Fruit fly (Drosophila melanogaster) whole organism, embryonic: Measurements from ENCODE around the gene Plzf.

Experiments
- Abd-B ChIP-seq: fragments of 200-800 bp; sonication (Bioruptor generic); optimal IDR thresholded peaks from 2 replicates; lab custom pipeline; 2018; ENCODE audit warnings: missing biosample characterization, mild to moderate bottlenecking, missing genetic modification characterization, moderate library complexity
- B-H1 ChIP-seq: fragments of 200-800 bp; sonication (Bioruptor generic); IDR thresholded peaks from 3 replicates; pipeline ENCODE4 v1.3.6; 2022; ENCODE audit warnings: missing biosample characterization, missing genetic modification characterization
- C15 ChIP-seq: fragments of 200-800 bp; sonication (Bioruptor generic); IDR thresholded peaks from 3 replicates; pipeline ENCODE4 v1.3.6; 2022; ENCODE audit warnings: missing biosample characterization, missing genetic modification characterization
- CG10565 ChIP-seq: fragments of 200-800 bp; sonication (Bioruptor generic); optimal IDR thresholded peaks from 3 replicates; lab custom pipeline; 2016; ENCODE audit warnings: missing biosample characterization, mild to moderate bottlenecking, missing genetic modification characterization
- CG11085 ChIP-seq: fragments of 200-800 bp; sonication (Bioruptor generic); IDR thresholded peaks from 2 replicates; pipeline ENCODE4 v1.3.6; 2022; ENCODE audit warnings: missing biosample characterization, missing genetic modification characterization
- CG11247 ChIP-seq: fragments of 200-800 bp; sonication (Bioruptor generic); IDR thresholded peaks from 2 replicates; pipeline ENCODE4 v1.3.6; 2022; ENCODE audit warnings: missing biosample characterization, missing genetic modification characterization
- CG12219 ChIP-seq: fragments of 200-800 bp; sonication (Bioruptor generic); optimal IDR thresholded peaks from 3 replicates; lab custom pipeline; 2018; ENCODE audit warnings: missing biosample characterization, mild to moderate bottlenecking, missing genetic modification characterization
- CG15269 ChIP-seq: fragments of 200-800 bp; sonication (Bioruptor generic); optimal IDR thresholded peaks from 2 replicates; lab custom pipeline; 2018; ENCODE audit warnings: missing biosample characterization, mild to moderate bottlenecking, missing genetic modification characterization, moderate library complexity
- CG16863 ChIP-seq: fragments of 200-800 bp; sonication (Bioruptor generic); optimal IDR thresholded peaks from 3 replicates; lab custom pipeline; 2016; ENCODE audit warnings: missing biosample characterization, missing genetic modification characterization
- CG17359 ChIP-seq: fragments of 200-800 bp; sonication (Bioruptor generic); optimal IDR thresholded peaks from 3 replicates; lab custom pipeline; 2018; ENCODE audit warnings: missing biosample characterization, mild to moderate bottlenecking, missing genetic modification characterization, moderate library complexity
- CG17568 ChIP-seq: fragments of 200-800 bp; sonication (Bioruptor generic); optimal IDR thresholded peaks from 2 replicates; lab custom pipeline; 2018; ENCODE audit warnings: missing biosample characterization, mild to moderate bottlenecking, missing genetic modification characterization, moderate library complexity
- CG17802 ChIP-seq: fragments of 200-800 bp; sonication (Bioruptor generic); optimal IDR thresholded peaks from 2 replicates; lab custom pipeline; 2018; ENCODE audit warnings: missing biosample characterization, mild to moderate bottlenecking, missing genetic modification characterization, moderate library complexity
- CG2678 ChIP-seq: fragments of 200-800 bp; sonication (Bioruptor generic); optimal IDR thresholded peaks from 3 replicates; lab custom pipeline; 2019; ENCODE audit warnings: missing biosample characterization, mild to moderate bottlenecking, missing genetic modification characterization, moderate library complexity
- CG3065 ChIP-seq: fragments of 200-800 bp; sonication (Bioruptor generic); optimal IDR thresholded peaks from 2 replicates; lab custom pipeline; 2016; ENCODE audit warnings: missing biosample characterization, missing genetic modification characterization
- CG3726 ChIP-seq: fragments of 200-800 bp; sonication (Bioruptor generic); IDR thresholded peaks from 3 replicates; pipeline ENCODE4, ENCODE4 v1.3.6; 2022; ENCODE audit warnings: missing biosample characterization, missing genetic modification characterization
- CG4820 ChIP-seq: fragments of 200-800 bp; sonication (Bioruptor generic); optimal IDR thresholded peaks from 3 replicates; lab custom pipeline; 2016; ENCODE audit warnings: missing biosample characterization, missing genetic modification characterization
- CG7745 ChIP-seq: fragments of 200-800 bp; sonication (Bioruptor generic); optimal IDR thresholded peaks from 2 replicates; lab custom pipeline; 2018; ENCODE audit warnings: missing biosample characterization, mild to moderate bottlenecking, missing genetic modification characterization, moderate library complexity
- CG7786 ChIP-seq: fragments of 200-800 bp; sonication (Bioruptor generic); optimal IDR thresholded peaks from 2 replicates; lab custom pipeline; 2016; ENCODE audit warnings: missing biosample characterization, missing genetic modification characterization
- CG8765 ChIP-seq: fragments of 200-800 bp; sonication (Bioruptor generic); IDR thresholded peaks from 2 replicates; pipeline ENCODE4 v1.3.6; 2022; ENCODE audit warnings: missing biosample characterization, missing genetic modification characterization
- D19A ChIP-seq: fragments of 200-800 bp; optimal IDR thresholded peaks from 3 replicates; lab custom pipeline; 2019; ENCODE audit warnings: missing biosample characterization, mild to moderate bottlenecking, missing genetic modification characterization, moderate library complexity
- Hey ChIP-seq: fragments of 200-800 bp; sonication (Bioruptor generic); optimal IDR thresholded peaks from 3 replicates; lab custom pipeline; 2018; ENCODE audit warnings: missing biosample characterization, mild to moderate bottlenecking, missing genetic modification characterization
- Hmx ChIP-seq: fragments of 200-800 bp; sonication (Bioruptor generic); optimal IDR thresholded peaks from 2 replicates; lab custom pipeline; 2016; ENCODE audit warnings: missing biosample characterization, missing genetic modification characterization
- Hr78 ChIP-seq, 2 experiments: fragments of 200-800 bp in 1 of 2; fragments of >200 bp in 1 of 2; sonication (Bioruptor generic) in 1 of 2; optimal IDR thresholded peaks; 2 replicates each; lab custom pipeline; 2017 to 2019; ENCODE audit warnings: missing biosample characterization in 2 of 2, missing genetic modification characterization in 2 of 2, mild to moderate bottlenecking in 1 of 2, moderate library complexity in 1 of 2
- Pdp1 ChIP-seq, 2 experiments: fragments of 200-800 bp; sonication (Bioruptor generic); optimal IDR thresholded peaks; 3 replicates each; lab custom pipeline; 2016; ENCODE audit warnings: missing biosample characterization in 2 of 2, missing genetic modification characterization in 2 of 2, mild to moderate bottlenecking in 1 of 2, moderate library complexity in 1 of 2
- Spps ChIP-seq: fragments of 200-800 bp; sonication (Bioruptor generic); optimal IDR thresholded peaks from 2 replicates; lab custom pipeline; 2018; ENCODE audit warnings: missing biosample characterization, mild to moderate bottlenecking, missing genetic modification characterization
- TFAM ChIP-seq: fragments of 200-800 bp; sonication (Bioruptor generic); optimal IDR thresholded peaks from 2 replicates; lab custom pipeline; 2017; ENCODE audit warnings: missing biosample characterization, missing genetic modification characterization, inconsistent platforms
- Taf1 ChIP-seq: fragments of 200-800 bp; sonication (Bioruptor generic); IDR thresholded peaks from 2 replicates; pipeline ENCODE4 v1.3.6; 2022; ENCODE audit warnings: missing biosample characterization, missing genetic modification characterization
- az2 ChIP-seq: fragments of 200-800 bp; sonication (Bioruptor generic); optimal IDR thresholded peaks from 3 replicates; lab custom pipeline; 2016; ENCODE audit warnings: missing biosample characterization, missing genetic modification characterization
- bbx ChIP-seq: fragments of 200-800 bp; sonication (Bioruptor generic); IDR thresholded peaks from 2 replicates; pipeline ENCODE4 v1.3.6; 2022; ENCODE audit warnings: missing biosample characterization, missing genetic modification characterization; ENCODE audit not compliant: partially characterized antibody
- chm ChIP-seq: fragments of 200-800 bp; sonication (Bioruptor generic); IDR thresholded peaks from 2 replicates; pipeline ENCODE4 v1.3.6; 2022; ENCODE audit warnings: missing biosample characterization, missing genetic modification characterization
- gsb ChIP-seq: fragments of 200-800 bp; sonication (Bioruptor generic); IDR thresholded peaks from 2 replicates; pipeline ENCODE4 v1.3.6; 2022; ENCODE audit warnings: missing biosample characterization, missing genetic modification characterization
- h ChIP-seq: fragments of >200 bp; optimal IDR thresholded peaks from 2 replicates; lab custom pipeline; 2017
- hbn ChIP-seq: fragments of 200-800 bp; sonication (Bioruptor generic); IDR thresholded peaks from 2 replicates; pipeline ENCODE4 v1.3.6; 2022; ENCODE audit warnings: missing biosample characterization, missing genetic modification characterization; ENCODE audit not compliant: partially characterized antibody
- hkb ChIP-seq, 2 experiments: fragments of 200-800 bp in 1 of 2; fragments of >200 bp in 1 of 2; sonication (Bioruptor generic) in 1 of 2; IDR thresholded peaks in 1 of 2; optimal IDR thresholded peaks in 1 of 2; 2 replicates each; pipeline versions ENCODE4 v1.3.6 to Lab custom; 2017 to 2022; ENCODE audit warnings: missing biosample characterization in 1 of 2, missing genetic modification characterization in 1 of 2
- mirr ChIP-seq: fragments of 200-800 bp; sonication (Bioruptor generic); optimal IDR thresholded peaks from 3 replicates; lab custom pipeline; 2018; ENCODE audit warnings: missing biosample characterization, mild to moderate bottlenecking, missing genetic modification characterization
- prd ChIP-seq, 3 experiments: fragments of >200 bp in 2 of 3; fragments of 200-800 bp in 1 of 3; sonication (Bioruptor generic) in 1 of 3; optimal IDR thresholded peaks in 2 of 3; IDR thresholded peaks in 1 of 3; 2 replicates in 2 of 3; 3 replicates in 1 of 3; pipeline versions ENCODE4 v1.3.6 to Lab custom; 2017 to 2022; ENCODE audit warnings: missing biosample characterization in 1 of 3, missing genetic modification characterization in 1 of 3
- ro ChIP-seq: fragments of 200-800 bp; sonication (Bioruptor generic); IDR thresholded peaks from 2 replicates; pipeline ENCODE4 v1.3.6; 2022; ENCODE audit warnings: missing biosample characterization, missing genetic modification characterization
- sc ChIP-seq, 3 experiments: fragments of >200 bp in 2 of 3; fragments of 200-800 bp in 1 of 3; sonication (Bioruptor generic) in 1 of 3; optimal IDR thresholded peaks; 2 replicates in 2 of 3; 3 replicates in 1 of 3; lab custom pipeline; 2017; ENCODE audit warnings: mild to moderate bottlenecking in 1 of 3, missing biosample characterization in 1 of 3, missing genetic modification characterization in 1 of 3, missing genetic modification reagents in 1 of 3
- scrt ChIP-seq: fragments of 200-800 bp; sonication (Bioruptor generic); optimal IDR thresholded peaks from 2 replicates; lab custom pipeline; 2018; ENCODE audit warnings: missing biosample characterization, mild to moderate bottlenecking, missing genetic modification characterization, moderate library complexity
- sqz ChIP-seq: fragments of 200-800 bp; sonication (Bioruptor generic); optimal IDR thresholded peaks from 3 replicates; lab custom pipeline; 2018; ENCODE audit warnings: missing biosample characterization, mild to moderate bottlenecking, missing genetic modification characterization
- toy ChIP-seq: fragments of 200-800 bp; sonication (Bioruptor generic); IDR thresholded peaks from 2 replicates; pipeline ENCODE4 v1.3.6; 2022; ENCODE audit warnings: missing biosample characterization, missing genetic modification characterization
- trem ChIP-seq: fragments of 200-800 bp; optimal IDR thresholded peaks from 3 replicates; lab custom pipeline; 2019; ENCODE audit warnings: missing biosample characterization, mild to moderate bottlenecking, missing genetic modification characterization, moderate library complexity
- twi ChIP-seq: fragments of 200-800 bp; optimal IDR thresholded peaks from 2 replicates; lab custom pipeline; 2019; ENCODE audit warnings: missing biosample characterization, mild to moderate bottlenecking, missing genetic modification characterization, moderate library complexity
- usp ChIP-seq: fragments of >200 bp; optimal IDR thresholded peaks from 2 replicates; lab custom pipeline; 2017; ENCODE audit warnings: missing biosample characterization, missing genetic modification characterization
- wdn ChIP-seq: fragments of 200-800 bp; sonication (Bioruptor generic); IDR thresholded peaks from 2 replicates; pipeline ENCODE4 v1.3.6; 2022; ENCODE audit warnings: missing biosample characterization, missing genetic modification characterization
- z ChIP-seq: fragments of 200-800 bp; sonication (Bioruptor generic); IDR thresholded peaks from 3 replicates; pipeline ENCODE4 v1.3.6; 2022; ENCODE audit warnings: missing biosample characterization, missing genetic modification characterization
- zf30C ChIP-seq: fragments of 200-800 bp; sonication (Bioruptor generic); optimal IDR thresholded peaks from 3 replicates; lab custom pipeline; 2018; ENCODE audit warnings: missing biosample characterization, mild to moderate bottlenecking, missing genetic modification characterization

Plzf gene

DNA sequence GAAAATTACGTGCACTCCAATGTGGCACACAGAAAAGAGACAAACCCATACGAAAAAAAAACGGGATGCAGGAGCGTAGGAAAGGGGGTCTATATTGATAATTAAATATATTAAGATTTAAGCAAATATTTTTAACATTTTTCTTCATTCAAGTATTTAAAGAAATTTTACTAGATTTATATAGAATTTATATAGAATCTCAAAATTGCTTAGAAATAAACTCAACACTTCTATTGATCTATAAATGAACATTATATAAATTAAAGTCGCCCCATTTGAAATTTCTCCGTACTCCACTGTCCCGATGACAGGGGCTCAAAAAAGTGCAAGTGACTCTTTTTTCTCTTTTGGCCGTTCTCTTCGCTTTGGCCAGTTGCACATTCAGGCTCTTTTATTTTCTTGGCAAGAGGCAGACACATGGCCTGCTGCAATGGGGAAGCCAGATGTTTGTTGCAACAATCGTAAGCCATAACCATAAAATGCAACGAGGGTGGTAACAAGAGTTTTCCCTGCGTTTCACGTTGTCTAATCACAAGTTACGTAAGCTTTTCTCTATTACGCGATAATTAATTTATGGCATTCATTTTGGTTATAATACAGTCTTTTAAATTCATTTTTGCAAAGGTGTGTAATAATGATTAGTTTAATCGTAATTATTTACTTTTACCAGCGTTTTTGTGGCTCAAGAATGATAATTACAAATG is 17.1 kb upstream of the Plzf start (continued):
- TF ChIP-seq C15 (GFP tag; lab: Robert Waterston, UW) (no peak), prd (optimal IDR thresholded peaks at IDR 0.05; lab: Kevin White, UChicago) (no peak), prd (GFP tag; IDR thresholded peaks at IDR 0.05; lab: Robert Waterston, UW) (peak; percentile 76; the same call in 2 of the 3 replicates)
- TF ChIP-seq, all 482 proteins: peak for 83

DNA sequence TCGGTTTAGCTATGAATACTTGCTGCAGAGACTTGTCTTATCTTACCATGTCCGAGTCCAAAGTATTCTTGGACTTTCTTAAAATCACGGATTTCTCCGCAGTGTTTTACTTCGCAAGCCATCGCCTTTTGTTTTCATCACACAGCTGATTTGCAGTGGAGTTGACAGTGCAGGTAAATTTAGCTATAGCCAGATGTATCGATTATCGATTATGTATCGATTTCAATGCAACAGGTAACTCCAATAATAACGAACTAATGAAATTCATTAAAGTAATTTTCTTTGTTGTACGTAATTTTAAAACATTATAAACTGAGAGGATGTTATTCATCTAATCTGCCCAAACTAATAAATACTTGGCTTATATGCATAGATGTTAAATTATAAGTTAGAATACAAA is 14.3 kb upstream of the Plzf start, which contains the start of gene Rab3-GAP:
Gene Rab3-GAP (minus strand): TSS at position 150 of the 400 bp plus-strand sequence.
- TF ChIP-seq Pdp1 (GFP tag; optimal IDR thresholded peaks at IDR 0.05; lab: Kevin White, UChicago) (peak in 1 of 2 experiments; percentile 37), CG17568 (GFP tag; lab: Kevin White, UChicago) (no peak), CG15269 (no peak), hkb (optimal IDR thresholded peaks at IDR 0.05; lab: Kevin White, UChicago) (no peak), hkb (GFP tag; IDR thresholded peaks at IDR 0.05; lab: Robert Waterston, UW) (peak; percentile 57), CG10565 (no peak), CG12219 (no peak), Hmx (no peak), wdn (GFP tag; lab: Robert Waterston, UW) (no peak), D19A (tag; lab: Kevin White, UChicago) (no peak), CG3065 (no peak), gsb (GFP tag; lab: Robert Waterston, UW) (no peak), Hey (tag; lab: Kevin White, UChicago) (no peak), Taf1 (GFP tag; lab: Robert Waterston, UW) (no peak), trem (tag; lab: Kevin White, UChicago) (peak; percentile 78), twi (tag; lab: Kevin White, UChicago) (no peak), Abd-B (GFP tag; lab: Kevin White, UChicago) (no peak), CG8765 (GFP tag; lab: Robert Waterston, UW) (no peak), zf30C (no peak), chm (no peak), CG17359 (peak; percentile 25), hbn (peak; percentile 63), usp (GFP tag; lab: Kevin White, UChicago) (no peak), B-H1 (GFP tag; lab: Robert Waterston, UW) (no peak), CG2678 (no peak), z (GFP tag; lab: Robert Waterston, UW) (no peak), sc (optimal IDR thresholded peaks at IDR 0.05; lab: Kevin White, UChicago) (no peak), sc (GFP tag; optimal IDR thresholded peaks at IDR 0.05; lab: Kevin White, UChicago) (no peak), CG7745 (tag; lab: Kevin White, UChicago) (no peak), CG4820 (GFP tag; lab: Kevin White, UChicago) (no peak), CG7786 (GFP tag; lab: Kevin White, UChicago) (no peak), CG11247 (GFP tag; lab: Robert Waterston, UW) (no peak), Spps (tag; lab: Kevin White, UChicago) (no peak), ro (GFP tag; lab: Robert Waterston, UW) (no peak), bbx (GFP tag; lab: Robert Waterston, UW) (no peak), h (lab: Kevin White, UChicago) (no peak), Hr78 (GFP tag; optimal IDR thresholded peaks at IDR 0.05; lab: Kevin White, UChicago) (no peak), CG16863 (GFP tag; lab: Kevin White, UChicago) (no peak), az2 (peak; percentile 33), CG17802 (tag; lab: Kevin White, UChicago) (no peak), CG11085 (no peak), scrt (GFP tag; lab: Kevin White, UChicago) (peak; percentile 95), TFAM (GFP tag; lab: Kevin White, UChicago) (no peak), toy (GFP tag; lab: Robert Waterston, UW) (no peak), sqz (GFP tag; lab: Kevin White, UChicago) (no peak), CG3726 (no peak), mirr (no peak)
